Fruit fly (Drosophila melanogaster): ENCODE data around the gene lft.

Gene lft

DNA sequence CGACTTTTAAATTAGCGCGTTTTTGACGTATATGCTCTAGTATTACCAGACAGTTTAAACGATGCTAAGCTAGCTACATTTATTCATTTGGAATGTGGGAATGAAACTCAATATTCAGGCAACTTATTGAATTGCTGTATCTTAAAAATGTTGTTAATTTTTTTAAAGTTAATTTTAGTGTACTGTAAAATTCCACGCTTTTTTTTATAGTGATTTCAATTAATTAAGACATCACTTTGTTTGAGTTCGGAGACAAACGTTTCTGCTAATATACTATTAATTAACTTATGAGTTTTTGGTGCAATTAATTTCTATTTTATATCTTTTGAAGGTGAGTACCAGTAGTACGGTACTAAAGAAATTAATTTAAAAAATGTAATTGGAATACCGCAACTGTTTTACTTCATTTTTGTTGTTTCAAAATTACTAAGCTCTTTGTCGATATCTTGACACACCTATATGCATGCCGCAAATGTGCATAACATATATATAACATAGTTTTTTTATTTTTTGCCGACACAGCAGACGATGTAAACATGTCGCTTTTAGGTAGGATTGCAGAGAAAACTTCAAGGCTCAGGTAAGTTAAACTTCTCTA is 22.0 kb downstream of the lft start, which contains the start of the genes Cdk1 and mRpS7 (continued):
- TF ChIP-seq CG5953 (GFP tag; IDR thresholded peaks at IDR 0.05) (0 out of 2 replicates have a peak, but pooled peaks have one; percentile 52), sd (tag; optimal IDR thresholded peaks at IDR 0.05) (peak; percentile 59), CG9215 (GFP tag; IDR thresholded peaks at IDR 0.05) (no peak), CG9932 (GFP tag; IDR thresholded peaks at IDR 0.05) (peak; percentile 35; the same call in 1 of the 2 replicates), CG4617 (GFP tag; optimal IDR thresholded peaks at IDR 0.05; ENCODE audit: borderline replicate concordance) (peak; percentile 23), CG17802 (tag; optimal IDR thresholded peaks at IDR 0.05) (peak; percentile 85), CG1832 (GFP tag; optimal IDR thresholded peaks at IDR 0.05) (no peak), CG10959 (GFP tag; IDR thresholded peaks at IDR 0.05) (no peak), CG2712 (tag; optimal IDR thresholded peaks at IDR 0.05) (peak; percentile 84), CG32532 (GFP tag; IDR thresholded peaks at IDR 0.05) (peak; percentile 77), Adf1 (GFP tag; IDR thresholded peaks at IDR 0.05) (0 out of 2 replicates have a peak, but pooled peaks have one; percentile 16), CG15514 (GFP tag; optimal IDR thresholded peaks at IDR 0.05) (peak; percentile 68), grau (tag; optimal IDR thresholded peaks at IDR 0.05) (peak; percentile 81), wdn (GFP tag; IDR thresholded peaks at IDR 0.05) (no peak), CG31224 (GFP tag; IDR thresholded peaks at IDR 0.05) (peak; percentile 39; the same call in 1 of the 2 replicates), CG13296 (GFP tag; optimal IDR thresholded peaks at IDR 0.05) (peak; percentile 54), D (optimal IDR thresholded peaks at IDR 0.05) (no peak), D (GFP tag; optimal IDR thresholded peaks at IDR 0.05) (peak; percentile 64), sens-2 (GFP tag; IDR thresholded peaks at IDR 0.05) (0 out of 2 replicates have a peak, but pooled peaks have one; percentile 20), CG8944 (GFP tag; optimal IDR thresholded peaks at IDR 0.05) (peak; percentile 42), chm (GFP tag; IDR thresholded peaks at IDR 0.05) (peak; percentile 68), CG32772 (GFP tag; IDR thresholded peaks at IDR 0.05) (peak; percentile 72), Hr51 (GFP tag; optimal IDR thresholded peaks at IDR 0.05) (peak; percentile 4 to 81), gcm (GFP tag; optimal IDR thresholded peaks at IDR 0.05) (peak; percentile 66), ap (GFP tag; IDR thresholded peaks at IDR 0.05) (0 out of 2 replicates have a peak, but pooled peaks have one; percentile 40), CG11696 (GFP tag; IDR thresholded peaks at IDR 0.05) (0 out of 2 replicates have a peak, but pooled peaks have one; percentile 51), Ssrp (tag; optimal IDR thresholded peaks at IDR 0.05) (peak; percentile 75), CG10209 (GFP tag; optimal IDR thresholded peaks at IDR 0.05) (peak; percentile 68), CG42726 (GFP tag; IDR thresholded peaks at IDR 0.05; ENCODE audit: partially characterized antibody) (no peak), CG8359 (GFP tag; optimal IDR thresholded peaks at IDR 0.05; ENCODE audit: borderline replicate concordance) (peak; percentile 27), CG7839 (tag; optimal IDR thresholded peaks at IDR 0.05) (peak; percentile 86), CG18599 (GFP tag; optimal IDR thresholded peaks at IDR 0.05) (peak; percentile 75), CG12744 (GFP tag; optimal IDR thresholded peaks at IDR 0.05) (peak; percentile 30), exex (tag; optimal IDR thresholded peaks at IDR 0.05) (peak; percentile 39), CG2678 (tag; optimal IDR thresholded peaks at IDR 0.05) (peak; percentile 87), CG34224 (GFP tag; IDR thresholded peaks at IDR 0.05; ENCODE audit: partially characterized antibody) (no peak), CG5245 (GFP tag; optimal IDR thresholded peaks at IDR 0.05) (peak; percentile 30), fd64A (GFP tag; optimal IDR thresholded peaks at IDR 0.05) (no peak), dpn (GFP tag; optimal IDR thresholded peaks at IDR 0.05) (peak; percentile 29 to 62), Pdp1 (GFP tag; optimal IDR thresholded peaks at IDR 0.05) (peak in 1 of 2 experiments; percentile 56), CG6272 (GFP tag; IDR thresholded peaks at IDR 0.05) (0 out of 2 replicates have a peak, but pooled peaks have one; percentile 7), zen (tag; optimal IDR thresholded peaks at IDR 0.05) (peak; percentile 70), CG33557 (GFP tag; optimal IDR thresholded peaks at IDR 0.05) (peak; percentile 40), bcd (GFP tag; optimal IDR thresholded peaks at IDR 0.05) (peak; percentile 71), lmd (GFP tag; IDR thresholded peaks at IDR 0.05) (no peak; the same call in 1 of the 2 replicates), da (GFP tag; optimal IDR thresholded peaks at IDR 0.05) (peak; percentile 34), gcm2 (GFP tag; optimal IDR thresholded peaks at IDR 0.05) (peak; percentile 13), CG9797 (GFP tag; optimal IDR thresholded peaks at IDR 0.05) (peak; percentile 28)

Measured in whole organism, embryonic.